Fruit fly (Drosophila melanogaster) whole organism, embryonic: ENCODE measurements around the gene Spn38F.
A peak's percentile ranks its signal among the peaks of the same experiment; 100 is the strongest.

ENCODE experiments used
- Asciz ChIP-seq: fragments of 200-800 bp; sonication (Bioruptor generic); optimal IDR thresholded peaks from 2 replicates; lab custom pipeline; 2017; ENCODE audit warnings: missing biosample characterization, mild to moderate bottlenecking, missing genetic modification characterization, missing genetic modification reagents
- CG10209 ChIP-seq: fragments of 200-800 bp; sonication (Bioruptor generic); optimal IDR thresholded peaks from 3 replicates; lab custom pipeline; 2017; ENCODE audit warnings: missing biosample characterization, mild to moderate bottlenecking, missing genetic modification characterization, missing genetic modification reagents
- CG10267 ChIP-seq: fragments of 200-800 bp; sonication (Bioruptor generic); optimal IDR thresholded peaks from 2 replicates; lab custom pipeline; 2018; ENCODE audit warnings: missing biosample characterization, mild to moderate bottlenecking, missing genetic modification characterization, moderate library complexity
- CG11504 ChIP-seq: fragments of 200-800 bp; sonication (Bioruptor generic); optimal IDR thresholded peaks from 3 replicates; lab custom pipeline; 2019; ENCODE audit warnings: missing biosample characterization, mild to moderate bottlenecking, missing genetic modification characterization, moderate library complexity
- CG11695 ChIP-seq: fragments of 200-800 bp; sonication (Bioruptor generic); IDR thresholded peaks from 3 replicates; pipeline ENCODE4 v1.3.6; 2022; ENCODE audit warnings: missing biosample characterization, missing genetic modification characterization
- CG11723 ChIP-seq: fragments of 200-800 bp; sonication (Bioruptor generic); optimal IDR thresholded peaks from 2 replicates; lab custom pipeline; 2017; ENCODE audit warnings: missing biosample characterization, mild to moderate bottlenecking, missing genetic modification characterization
- CG14965 ChIP-seq: fragments of 200-800 bp; sonication (Bioruptor generic); optimal IDR thresholded peaks from 2 replicates; lab custom pipeline; 2016; ENCODE audit warnings: missing biosample characterization, missing genetic modification characterization, borderline replicate concordance
- CG15011 ChIP-seq: fragments of 200-800 bp; sonication (Bioruptor generic); optimal IDR thresholded peaks from 3 replicates; lab custom pipeline; 2018; ENCODE audit warnings: missing biosample characterization, mild to moderate bottlenecking, missing genetic modification characterization
- CG1603 ChIP-seq: fragments of 200-800 bp; sonication (Bioruptor generic); optimal IDR thresholded peaks from 2 replicates; lab custom pipeline; 2019; ENCODE audit warnings: missing biosample characterization, mild to moderate bottlenecking, missing genetic modification characterization, moderate library complexity
- CG16815 ChIP-seq: fragments of 200-800 bp; sonication (Bioruptor generic); optimal IDR thresholded peaks from 3 replicates; lab custom pipeline; 2017; ENCODE audit warnings: missing biosample characterization, mild to moderate bottlenecking, missing genetic modification characterization
- CG17359 ChIP-seq: fragments of 200-800 bp; sonication (Bioruptor generic); optimal IDR thresholded peaks from 3 replicates; lab custom pipeline; 2018; ENCODE audit warnings: missing biosample characterization, mild to moderate bottlenecking, missing genetic modification characterization, moderate library complexity
- CG17829 ChIP-seq: fragments of 200-800 bp; optimal IDR thresholded peaks from 2 replicates; lab custom pipeline; 2019; ENCODE audit warnings: missing biosample characterization, mild to moderate bottlenecking, missing genetic modification characterization, moderate library complexity
- CG3065 ChIP-seq: fragments of 200-800 bp; sonication (Bioruptor generic); optimal IDR thresholded peaks from 2 replicates; lab custom pipeline; 2016; ENCODE audit warnings: missing biosample characterization, missing genetic modification characterization
- CG42726 ChIP-seq: fragments of 200-800 bp; sonication (Bioruptor generic); IDR thresholded peaks from 2 replicates; pipeline ENCODE4 v1.3.6; 2022; ENCODE audit warnings: missing biosample characterization, missing genetic modification characterization; ENCODE audit not compliant: partially characterized antibody
- CG6175 ChIP-seq: fragments of 200-800 bp; sonication (Bioruptor generic); IDR thresholded peaks from 3 replicates; pipeline ENCODE4 v1.3.6; 2022; ENCODE audit warnings: missing biosample characterization, missing genetic modification characterization
- CG6254 ChIP-seq: fragments of 200-800 bp; sonication (Bioruptor generic); optimal IDR thresholded peaks from 3 replicates; lab custom pipeline; 2017; ENCODE audit warnings: mild to moderate bottlenecking, missing biosample characterization, missing genetic modification reagents, missing genetic modification characterization
- CG7786 ChIP-seq: fragments of 200-800 bp; sonication (Bioruptor generic); optimal IDR thresholded peaks from 2 replicates; lab custom pipeline; 2016; ENCODE audit warnings: missing biosample characterization, missing genetic modification characterization
- CG9609 ChIP-seq: fragments of 200-800 bp; sonication (Bioruptor generic); optimal IDR thresholded peaks from 3 replicates; lab custom pipeline; 2016; ENCODE audit warnings: missing biosample characterization, missing genetic modification characterization
- CG9727 ChIP-seq: fragments of 200-800 bp; sonication (Bioruptor generic); optimal IDR thresholded peaks from 3 replicates; lab custom pipeline; 2017; ENCODE audit warnings: missing biosample characterization, mild to moderate bottlenecking, missing genetic modification characterization
- D19B ChIP-seq: fragments of 200-800 bp; sonication (Bioruptor generic); optimal IDR thresholded peaks from 2 replicates; lab custom pipeline; 2017; ENCODE audit warnings: missing biosample characterization, mild to moderate bottlenecking, missing genetic modification characterization
- Dfd ChIP-seq, 2 experiments: fragments of >200 bp; optimal IDR thresholded peaks; 2 replicates each; lab custom pipeline; 2017; ENCODE audit warnings: missing biosample characterization in 2 of 2, missing genetic modification characterization in 2 of 2
- Eip74EF ChIP-seq, 2 experiments: fragments of 200-800 bp in 1 of 2; fragments of >200 bp in 1 of 2; sonication (Bioruptor generic) in 1 of 2; optimal IDR thresholded peaks; 2 replicates each; lab custom pipeline; 2017 to 2019; ENCODE audit warnings: missing biosample characterization in 2 of 2, missing genetic modification characterization in 2 of 2, mild to moderate bottlenecking in 1 of 2, moderate library complexity in 1 of 2
- Hey ChIP-seq: fragments of 200-800 bp; sonication (Bioruptor generic); optimal IDR thresholded peaks from 3 replicates; lab custom pipeline; 2018; ENCODE audit warnings: missing biosample characterization, mild to moderate bottlenecking, missing genetic modification characterization
- HmgZ ChIP-seq: fragments of 200-800 bp; sonication (Bioruptor generic); optimal IDR thresholded peaks from 2 replicates; lab custom pipeline; 2018; ENCODE audit warnings: missing biosample characterization, mild to moderate bottlenecking, missing genetic modification characterization
- MBD-R2 ChIP-seq: fragments of 200-800 bp; sonication (Bioruptor generic); IDR thresholded peaks from 2 replicates; pipeline ENCODE4 v1.3.6; 2022; ENCODE audit warnings: missing biosample characterization, missing genetic modification characterization
- MTF-1 ChIP-seq: fragments of 200-800 bp; sonication (Bioruptor generic); optimal IDR thresholded peaks from 2 replicates; lab custom pipeline; 2018; ENCODE audit warnings: missing biosample characterization, mild to moderate bottlenecking, missing genetic modification characterization, borderline replicate concordance
- Med ChIP-seq: fragments of 200-800 bp; sonication (Bioruptor generic); peaks from one replicate; lab custom pipeline; 2016; ENCODE audit warnings: missing biosample characterization, missing genetic modification characterization, mild to moderate bottlenecking, inconsistent platforms, moderate library complexity
- ab ChIP-seq: fragments of 200-800 bp; sonication (Bioruptor generic); optimal IDR thresholded peaks from 2 replicates; lab custom pipeline; 2016; ENCODE audit warnings: missing biosample characterization, missing genetic modification characterization
- amos ChIP-seq: fragments of 200-800 bp; sonication (Bioruptor generic); IDR thresholded peaks from 2 replicates; pipeline ENCODE4 v1.3.6; 2022; ENCODE audit warnings: missing biosample characterization, missing genetic modification characterization; ENCODE audit not compliant: partially characterized antibody
- btn ChIP-seq: fragments of 200-800 bp; sonication (Bioruptor generic); optimal IDR thresholded peaks from 2 replicates; lab custom pipeline; 2016; ENCODE audit warnings: missing biosample characterization, missing genetic modification characterization
- croc ChIP-seq: fragments of 200-800 bp; sonication (Bioruptor generic); conservative IDR thresholded peaks from 3 replicates; pipeline ENCODE4 v1.3.6; 2022; ENCODE audit warnings: missing biosample characterization, missing genetic modification characterization
- ems ChIP-seq: fragments of 200-800 bp; sonication (Bioruptor generic); optimal IDR thresholded peaks from 3 replicates; lab custom pipeline; 2016; ENCODE audit warnings: missing biosample characterization, missing genetic modification characterization
- ham ChIP-seq: fragments of 200-800 bp; sonication (Bioruptor generic); IDR thresholded peaks from 2 replicates; pipeline ENCODE4 v1.3.6; 2022; ENCODE audit warnings: missing biosample characterization, missing genetic modification characterization
- hb ChIP-seq: fragments of 200-800 bp; sonication (Bioruptor generic); IDR thresholded peaks from 3 replicates; pipeline ENCODE4 v1.3.6; 2022; ENCODE audit warnings: missing biosample characterization, missing genetic modification characterization; ENCODE audit not compliant: partially characterized antibody
- jigr1 ChIP-seq: fragments of 200-800 bp; sonication (Bioruptor generic); IDR thresholded peaks from 3 replicates; pipeline ENCODE4 v1.3.6; 2022; ENCODE audit warnings: missing biosample characterization, missing genetic modification characterization
- lbe ChIP-seq: fragments of 200-800 bp; sonication (Bioruptor generic); optimal IDR thresholded peaks from 2 replicates; lab custom pipeline; 2016; ENCODE audit warnings: missing biosample characterization, mild to moderate bottlenecking, missing genetic modification characterization
- luna ChIP-seq: fragments of 200-800 bp; sonication (Bioruptor generic); optimal IDR thresholded peaks from 2 replicates; lab custom pipeline; 2016; ENCODE audit warnings: missing biosample characterization, missing genetic modification characterization
- org-1 ChIP-seq: fragments of 200-800 bp; sonication (Bioruptor generic); optimal IDR thresholded peaks from 2 replicates; lab custom pipeline; 2017; ENCODE audit warnings: missing biosample characterization, missing genetic modification characterization
- phol ChIP-seq: fragments of 200-800 bp; sonication (Bioruptor generic); optimal IDR thresholded peaks from 3 replicates; lab custom pipeline; 2018; ENCODE audit warnings: missing biosample characterization, mild to moderate bottlenecking, missing genetic modification characterization, moderate library complexity
- repo ChIP-seq: fragments of 200-800 bp; sonication (Bioruptor generic); optimal IDR thresholded peaks from 2 replicates; lab custom pipeline; 2016; ENCODE audit warnings: missing biosample characterization, missing genetic modification characterization
- scrt ChIP-seq: fragments of 200-800 bp; sonication (Bioruptor generic); optimal IDR thresholded peaks from 2 replicates; lab custom pipeline; 2018; ENCODE audit warnings: missing biosample characterization, mild to moderate bottlenecking, missing genetic modification characterization, moderate library complexity
- slbo ChIP-seq: fragments of 200-800 bp; sonication (Bioruptor generic); IDR thresholded peaks from 2 replicates; pipeline ENCODE4 v1.3.6; 2022; ENCODE audit warnings: missing biosample characterization, missing genetic modification characterization
- tin ChIP-seq: fragments of 200-800 bp; sonication (Bioruptor generic); optimal IDR thresholded peaks from 3 replicates; lab custom pipeline; 2016; ENCODE audit warnings: missing biosample characterization, missing genetic modification characterization
- trem ChIP-seq: fragments of 200-800 bp; optimal IDR thresholded peaks from 3 replicates; lab custom pipeline; 2019; ENCODE audit warnings: missing biosample characterization, mild to moderate bottlenecking, missing genetic modification characterization, moderate library complexity
- twi ChIP-seq: fragments of 200-800 bp; optimal IDR thresholded peaks from 2 replicates; lab custom pipeline; 2019; ENCODE audit warnings: missing biosample characterization, mild to moderate bottlenecking, missing genetic modification characterization, moderate library complexity
- vfl ChIP-seq: fragments of 200-800 bp; sonication (Bioruptor generic); optimal IDR thresholded peaks from 2 replicates; lab custom pipeline; 2016; ENCODE audit warnings: missing biosample characterization, missing genetic modification characterization
- wor ChIP-seq: fragments of 200-800 bp; sonication (Bioruptor generic); IDR thresholded peaks from 2 replicates; pipeline ENCODE4 v1.3.6; 2022; ENCODE audit warnings: missing biosample characterization, missing genetic modification characterization
- zfh2 ChIP-seq: fragments of 200-800 bp; sonication (Bioruptor generic); optimal IDR thresholded peaks from 2 replicates; lab custom pipeline; 2016; ENCODE audit warnings: missing biosample characterization, missing genetic modification characterization

Gene Spn38F

DNA sequence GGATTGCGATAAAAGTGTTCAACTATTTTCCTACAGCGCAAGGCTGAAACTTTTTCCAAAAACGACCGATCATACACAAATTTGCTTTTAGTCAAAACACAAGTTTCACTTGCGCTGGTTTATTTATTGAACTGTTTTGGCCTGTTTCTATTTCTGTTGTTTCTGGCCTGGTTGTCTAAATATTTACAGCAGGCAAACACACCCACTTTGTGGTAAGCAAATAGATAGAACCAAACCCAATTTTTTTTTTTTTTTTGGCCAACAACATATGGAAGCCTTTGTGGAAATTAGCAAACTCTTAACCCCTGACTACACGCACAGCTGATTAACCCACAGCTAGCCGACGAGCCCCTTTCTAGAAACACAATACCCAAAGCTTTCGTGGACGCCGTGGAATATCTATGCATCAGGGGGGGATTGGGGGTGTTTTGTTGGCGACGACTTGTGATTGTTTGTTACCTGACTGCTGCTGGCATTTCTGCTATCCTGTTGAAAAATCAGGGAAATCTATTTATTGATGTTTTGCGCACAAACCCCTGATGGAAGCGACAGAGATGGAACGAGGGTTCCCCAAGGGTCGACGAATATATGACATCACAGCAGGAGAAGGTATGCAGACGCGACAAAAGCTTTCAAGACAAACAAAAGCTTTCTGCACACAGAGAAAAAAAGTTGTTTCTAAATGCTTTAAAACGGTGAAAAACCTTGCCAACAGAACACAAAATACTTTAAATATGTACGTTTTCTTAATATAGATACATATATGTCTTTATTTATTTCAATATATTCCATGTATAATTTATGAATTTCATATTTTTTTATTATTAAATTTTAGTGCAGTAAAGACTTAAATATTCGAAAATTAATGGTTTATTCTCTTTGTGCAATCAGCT is 29.9 kb downstream of the Spn38F start (continued):
- TF ChIP-seq CG15011 (GFP tag; lab: Kevin White, UChicago) (peak; percentile 66), CG10209 (GFP tag; lab: Kevin White, UChicago) (peak; percentile 37), CG6254 (GFP tag; lab: Kevin White, UChicago) (no peak), CG3065 (no peak), CG9609 (GFP tag; lab: Kevin White, UChicago) (no peak), org-1 (GFP tag; lab: Kevin White, UChicago) (peak; percentile 22), zfh2 (GFP tag; lab: Kevin White, UChicago) (no peak), hb (GFP tag; lab: Robert Waterston, UW) (no peak), CG10267 (tag; lab: Kevin White, UChicago) (peak; percentile 43), twi (tag; lab: Kevin White, UChicago) (no peak), btn (GFP tag; lab: Kevin White, UChicago) (no peak), CG1603 (tag; lab: Kevin White, UChicago) (peak; percentile 11), Eip74EF (GFP tag; optimal IDR thresholded peaks at IDR 0.05; lab: Kevin White, UChicago) (peak in 1 of 2 experiments; percentile 13), ab (GFP tag; lab: Kevin White, UChicago) (no peak), CG11504 (peak; percentile 70), trem (tag; lab: Kevin White, UChicago) (no peak), phol (tag; lab: Kevin White, UChicago) (peak; percentile 44), D19B (peak; percentile 42), amos (GFP tag; lab: Robert Waterston, UW) (no peak), CG7786 (no peak), CG16815 (GFP tag; lab: Kevin White, UChicago) (no peak), vfl (no peak), CG6175 (GFP tag; lab: Robert Waterston, UW) (no peak), ems (GFP tag; lab: Kevin White, UChicago) (no peak), HmgZ (tag; lab: Kevin White, UChicago) (peak; percentile 22), slbo (GFP tag; lab: Robert Waterston, UW) (peak; percentile 63), Dfd (GFP tag; optimal IDR thresholded peaks at IDR 0.05; lab: Kevin White, UChicago) (no peak), MTF-1 (GFP tag; lab: Kevin White, UChicago) (no peak), jigr1 (GFP tag; lab: Robert Waterston, UW) (no peak), wor (GFP tag; lab: Robert Waterston, UW) (no peak), Med (GFP tag; lab: Kevin White, UChicago) (peak; percentile 88), CG42726 (GFP tag; lab: Robert Waterston, UW) (no peak), CG14965 (GFP tag; lab: Kevin White, UChicago) (peak; percentile 15), CG17829 (tag; lab: Kevin White, UChicago) (peak; percentile 28), croc (GFP tag; lab: Robert Waterston, UW) (0 out of 3 replicates have a peak, but pooled peaks have one; percentile 16), ham (no peak), CG17359 (tag; lab: Kevin White, UChicago) (peak; percentile 53), tin (no peak), luna (no peak), MBD-R2 (GFP tag; lab: Robert Waterston, UW) (peak; percentile 18; the same call in 1 of the 2 replicates), Asciz (GFP tag; lab: Kevin White, UChicago) (peak; percentile 55), CG9727 (GFP tag; lab: Kevin White, UChicago) (peak; percentile 58), CG11723 (GFP tag; lab: Kevin White, UChicago) (no peak), lbe (GFP tag; lab: Kevin White, UChicago) (no peak), CG11695 (GFP tag; lab: Robert Waterston, UW) (peak; percentile 70), repo (no peak), Hey (tag; lab: Kevin White, UChicago) (peak; percentile 25), scrt (GFP tag; lab: Kevin White, UChicago) (peak; percentile 59)
